Worm (Caenorhabditis elegans) whole organism, mixed stage, embryonic: ENCODE data around the gene Y66A7A.9.

Source experiments
- ceh-39 ChIP-seq: fragments of 150-350 bp; optimal IDR thresholded peaks from 2 replicates; lab custom pipeline; 2014; ENCODE audit warnings: missing biosample characterization, missing genetic modification characterization
- ceh-43 ChIP-seq: fragments of 200-800 bp; sonication (Bioruptor generic); optimal IDR thresholded peaks from 2 replicates; lab custom pipeline; 2018; ENCODE audit warnings: mild to moderate bottlenecking, missing genetic modification characterization, moderate library complexity, missing compliant biosample characterization
- ces-1 ChIP-seq: fragments of 150-350 bp; optimal IDR thresholded peaks from 2 replicates; lab custom pipeline; 2014; ENCODE audit warnings: missing biosample characterization, missing genetic modification reagents, missing genetic modification characterization
- cnd-1 ChIP-seq: fragments of 200-800 bp; sonication (Bioruptor generic); optimal IDR thresholded peaks from 2 replicates; lab custom pipeline; 2018; ENCODE audit warnings: mild to moderate bottlenecking, missing genetic modification characterization, missing compliant biosample characterization
- elt-1 ChIP-seq: sonication (generic microtip); optimal IDR thresholded peaks from 2 replicates; lab custom pipeline; 2017; ENCODE audit warnings: missing genetic modification characterization, mild to moderate bottlenecking, missing compliant biosample characterization, antibody characterized with exemption, moderate library complexity, borderline replicate concordance; ENCODE audit not compliant: insufficient read depth
- elt-3 ChIP-seq: fragments of 150-350 bp; optimal IDR thresholded peaks from 2 replicates; lab custom pipeline; 2014; ENCODE audit warnings: missing biosample characterization, missing genetic modification characterization
- flh-1 ChIP-seq: fragments of 200-800 bp; sonication (Bioruptor generic); optimal IDR thresholded peaks from 2 replicates; lab custom pipeline; 2018; ENCODE audit warnings: mild to moderate bottlenecking, missing genetic modification characterization, moderate library complexity, missing compliant biosample characterization
- ham-2 ChIP-seq: fragments of 200-800 bp; sonication (Bioruptor generic); optimal IDR thresholded peaks from 2 replicates; lab custom pipeline; 2018; ENCODE audit warnings: mild to moderate bottlenecking, missing genetic modification characterization, missing compliant biosample characterization
- lin-13 ChIP-seq: fragments of 150-350 bp; optimal IDR thresholded peaks from 2 replicates; lab custom pipeline; 2014; ENCODE audit warnings: missing biosample characterization, missing genetic modification characterization
- lin-32 ChIP-seq: fragments of 200-800 bp; sonication (Bioruptor generic); optimal IDR thresholded peaks from 2 replicates; lab custom pipeline; 2018; ENCODE audit warnings: mild to moderate bottlenecking, missing genetic modification characterization, missing compliant biosample characterization
- lsy-2 ChIP-seq: fragments of 150-350 bp; optimal IDR thresholded peaks from 2 replicates; lab custom pipeline; 2014; ENCODE audit warnings: missing biosample characterization, missing genetic modification characterization
- mab-5 ChIP-seq: fragments of 150-350 bp; optimal IDR thresholded peaks from 2 replicates; lab custom pipeline; 2014; ENCODE audit warnings: missing biosample characterization, missing genetic modification characterization
- mep-1 ChIP-seq: fragments of 150-350 bp; optimal IDR thresholded peaks from 2 replicates; lab custom pipeline; 2017; ENCODE audit warnings: missing biosample characterization, missing genetic modification reagents, missing genetic modification characterization, inconsistent platforms
- mls-2 ChIP-seq: sonication (generic microtip); optimal IDR thresholded peaks from 2 replicates; lab custom pipeline; 2016; ENCODE audit warnings: mild to moderate bottlenecking, missing genetic modification characterization, moderate library complexity, missing compliant biosample characterization
- nhr-12 ChIP-seq: fragments of 150-350 bp; optimal IDR thresholded peaks from 2 replicates; lab custom pipeline; 2014; ENCODE audit warnings: missing biosample characterization, missing genetic modification characterization
- nhr-237 ChIP-seq: fragments of 150-350 bp; optimal IDR thresholded peaks from 2 replicates; lab custom pipeline; 2014; ENCODE audit warnings: missing biosample characterization, missing genetic modification characterization
- nhr-28 ChIP-seq: fragments of 150-350 bp; optimal IDR thresholded peaks from 2 replicates; lab custom pipeline; 2014; ENCODE audit warnings: missing biosample characterization, missing genetic modification characterization
- nhr-76 ChIP-seq: sonication (generic microtip); optimal IDR thresholded peaks from 2 replicates; lab custom pipeline; 2017; ENCODE audit warnings: missing biosample characterization, missing genetic modification characterization
- pha-4 ChIP-seq: fragments of 150-350 bp; optimal IDR thresholded peaks from 2 replicates; lab custom pipeline; 2018; ENCODE audit warnings: missing biosample characterization, missing genetic modification reagents, missing genetic modification characterization
- sem-2 ChIP-seq: fragments of 200-800 bp; sonication (Bioruptor generic); optimal IDR thresholded peaks from 2 replicates; lab custom pipeline; 2018; ENCODE audit warnings: mild to moderate bottlenecking, missing genetic modification characterization, missing compliant biosample characterization
- snpc-4 ChIP-seq: fragments of 150-350 bp; optimal IDR thresholded peaks from 2 replicates; lab custom pipeline; 2014; ENCODE audit warnings: missing biosample characterization, missing genetic modification characterization
- sptf-1 ChIP-seq: sonication (generic microtip); optimal IDR thresholded peaks from 2 replicates; lab custom pipeline; 2017; ENCODE audit warnings: mild to moderate bottlenecking, missing genetic modification characterization, moderate library complexity, missing compliant biosample characterization
- tbx-8 ChIP-seq: fragments of 200-800 bp; sonication (Bioruptor generic); optimal IDR thresholded peaks from 2 replicates; lab custom pipeline; 2018; ENCODE audit warnings: mild to moderate bottlenecking, missing genetic modification characterization, moderate library complexity, missing compliant biosample characterization
- unc-120 ChIP-seq: sonication (generic microtip); optimal IDR thresholded peaks from 2 replicates; lab custom pipeline; 2017; ENCODE audit warnings: missing genetic modification characterization, missing compliant biosample characterization; ENCODE audit not compliant: poor library complexity, severe bottlenecking
- unc-39 ChIP-seq: fragments of 150-350 bp; optimal IDR thresholded peaks from 2 replicates; lab custom pipeline; 2014; ENCODE audit warnings: missing biosample characterization, missing genetic modification characterization
- unc-62 ChIP-seq: fragments of 150-350 bp; optimal IDR thresholded peaks from 2 replicates; lab custom pipeline; 2014; ENCODE audit warnings: missing biosample characterization, missing genetic modification reagents, missing genetic modification characterization
- ztf-11 ChIP-seq: fragments of 150-350 bp; optimal IDR thresholded peaks from 2 replicates; lab custom pipeline; 2014; ENCODE audit warnings: missing biosample characterization, missing genetic modification characterization

Y66A7A.9 gene

ce11 chrIII:11581372-11581771, 30.9 kb downstream of the Y66A7A.9 start, which contains the start of the genes Y66D12A.6 and ceh-92:
Y66D12A.6 (minus strand) TSS chrIII:11581402.
ceh-92 (plus strand) TSS chrIII:11581600.
- no peak for TF ChIP-seq sem-2 (GFP tag; lab: Kevin White, UChicago)
- no peak for TF ChIP-seq ceh-39 (tag; lab: Kevin White, UChicago)
- no peak for TF ChIP-seq elt-3 (tag; lab: Kevin White, UChicago)
- TF ChIP-seq unc-62 (GFP tag; lab: Kevin White, UChicago), result no peak
- TF ChIP-seq mab-5 (tag; lab: Kevin White, UChicago), result no peak
- TF ChIP-seq nhr-237, result no peak
- no peak for TF ChIP-seq unc-120 (tag; lab: Kevin White, UChicago)
- TF ChIP-seq cnd-1, result no peak
- TF ChIP-seq pha-4, result no peak
- TF ChIP-seq sptf-1 (tag; lab: Kevin White, UChicago), result no peak
- no peak for TF ChIP-seq nhr-12
- no peak for TF ChIP-seq snpc-4 (tag; lab: Kevin White, UChicago)
- no peak for TF ChIP-seq tbx-8 (GFP tag; lab: Kevin White, UChicago)

ce11 chrIII:11580428-11580885, 31.8 kb downstream of the Y66A7A.9 start, which contains the start of gene Y66D12A.7:
Y66D12A.7 (minus strand) TSS chrIII:11580478.
- no peak for TF ChIP-seq unc-39 (tag; lab: Kevin White, UChicago)
- peak; percentile 13 for TF ChIP-seq unc-120 (tag; lab: Kevin White, UChicago)
- no peak for TF ChIP-seq snpc-4 (tag; lab: Kevin White, UChicago)
- TF ChIP-seq nhr-237, result no peak
- TF ChIP-seq ztf-11 (tag; lab: Kevin White, UChicago), result no peak

- TF ChIP-seq sem-2 (GFP tag; lab: Kevin White, UChicago) (no peak), lin-13 (tag; lab: Kevin White, UChicago) (no peak), ham-2 (GFP tag; lab: Kevin White, UChicago) (no peak)
Observed at ce11 chrIII:11579380-11579779, 32.9 kb downstream of the Y66A7A.9 start.

ce11 chrIII:11573921-11574320, 38.4 kb downstream of the Y66A7A.9 start, which contains the start of gene Y66D12A.8:
Y66D12A.8 (plus strand) TSS chrIII:11574221.
- TF ChIP-seq nhr-12, result no peak
- TF ChIP-seq mep-1 (tag; lab: Kevin White, UChicago), result no peak
- no peak for TF ChIP-seq ceh-43 (GFP tag; lab: Kevin White, UChicago)
- TF ChIP-seq nhr-28 (tag; lab: Kevin White, UChicago), result no peak
- no peak for TF ChIP-seq ztf-11 (tag; lab: Kevin White, UChicago)
- no peak for TF ChIP-seq mls-2 (tag; lab: Kevin White, UChicago)

- no peak for TF ChIP-seq snpc-4 (tag; lab: Kevin White, UChicago)
- no peak for TF ChIP-seq ham-2 (GFP tag; lab: Kevin White, UChicago)
- no peak for TF ChIP-seq mab-5 (tag; lab: Kevin White, UChicago)
- no peak for TF ChIP-seq elt-3 (tag; lab: Kevin White, UChicago)
- TF ChIP-seq nhr-12, result no peak
- no peak for TF ChIP-seq lin-32 (GFP tag; lab: Kevin White, UChicago)
- TF ChIP-seq elt-1, result no peak
- no peak for TF ChIP-seq nhr-76 (tag; lab: Kevin White, UChicago)
- no peak for TF ChIP-seq unc-39 (tag; lab: Kevin White, UChicago)
- TF ChIP-seq sptf-1 (tag; lab: Kevin White, UChicago), result no peak
- TF ChIP-seq flh-1 (GFP tag; lab: Kevin White, UChicago), result no peak
- TF ChIP-seq, all 35 proteins: peak for 0
Observed at ce11 chrIII:11567837-11568236, 44.4 kb downstream of the Y66A7A.9 start, which contains the start of gene psme-3. psme-3 (plus strand) TSS chrIII:11568137.

ce11 chrIII:11565602-11566001, 46.7 kb downstream of the Y66A7A.9 start, which contains the start of gene Y66D12A.10:
Y66D12A.10 (plus strand) TSS chrIII:11565874.
- TF ChIP-seq ceh-39 (tag; lab: Kevin White, UChicago) (peak; percentile 7), lin-32 (GFP tag; lab: Kevin White, UChicago) (no peak), lsy-2 (tag; lab: Kevin White, UChicago) (peak; percentile 13), ces-1 (GFP tag; lab: Kevin White, UChicago) (peak; percentile 41), mep-1 (tag; lab: Kevin White, UChicago) (peak; percentile 51), nhr-237 (peak; percentile 22)
